Worm (Caenorhabditis elegans): Measurements from ENCODE around the gene twk-25.

Gene twk-25

DNA sequence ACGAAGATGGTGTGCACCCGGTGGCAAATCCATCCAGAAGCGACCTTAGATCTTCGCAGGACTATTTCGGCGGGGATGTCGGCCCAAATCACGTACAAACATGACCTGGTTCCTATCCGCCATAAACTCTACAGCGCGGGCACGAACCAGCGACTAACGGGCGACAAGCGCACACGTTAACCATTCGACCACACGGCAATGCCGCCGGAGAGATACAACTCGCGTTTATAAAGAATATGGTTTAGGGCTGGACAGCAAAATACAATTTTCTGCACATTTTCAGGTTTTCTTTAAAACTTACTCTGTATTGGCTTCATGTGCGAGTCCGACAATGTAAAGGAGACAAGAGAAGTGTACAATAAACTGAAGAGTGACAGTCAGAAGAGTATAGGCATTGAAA is 30.4 kb upstream of the twk-25 start (continued):
- TF ChIP-seq alr-1 (tag; optimal IDR thresholded peaks at IDR 0.05; ENCODE audit: borderline replicate concordance) = no peak
- no peak for TF ChIP-seq ceh-90 (tag; optimal IDR thresholded peaks at IDR 0.05)
- TF ChIP-seq sup-37 (GFP tag; optimal IDR thresholded peaks at IDR 0.05) = no peak
- no peak for TF ChIP-seq unc-62 (GFP tag; optimal IDR thresholded peaks at IDR 0.05)
- TF ChIP-seq xbp-1 (tag; optimal IDR thresholded peaks at IDR 0.05) = peak; percentile 51
- peak; percentile 52 to 64 for TF ChIP-seq efl-1 (optimal IDR thresholded peaks at IDR 0.05)
- peak; percentile 32 to 95 for TF ChIP-seq efl-1 (GFP tag; optimal IDR thresholded peaks at IDR 0.05 in 1 of 2)
- TF ChIP-seq egl-13 (tag; optimal IDR thresholded peaks at IDR 0.05) = no peak
- TF ChIP-seq mdl-1 (tag; optimal IDR thresholded peaks at IDR 0.05) = peak in 1 of 2 experiments; percentile 52
- no peak for TF ChIP-seq nhr-11 (tag; optimal IDR thresholded peaks at IDR 0.05)
- no peak for TF ChIP-seq ceh-88 (GFP tag; IDR thresholded peaks at IDR 0.05)
- no peak for TF ChIP-seq efl-3 (GFP tag; optimal IDR thresholded peaks at IDR 0.05)
- peak; percentile 66 for TF ChIP-seq nhr-20 (tag; optimal IDR thresholded peaks at IDR 0.05)
- no peak for TF ChIP-seq hlh-4 (tag; optimal IDR thresholded peaks at IDR 0.05)
- peak in 1 of 2 experiments; percentile 50 for TF ChIP-seq ztf-11 (tag; optimal IDR thresholded peaks at IDR 0.05)
- TF ChIP-seq ceh-8 (GFP tag; optimal IDR thresholded peaks at IDR 0.05) = no peak
- no peak for TF ChIP-seq pag-3 (tag; optimal IDR thresholded peaks at IDR 0.05; ENCODE audit: borderline replicate concordance, insufficient read depth)
- peak; percentile 38 for TF ChIP-seq elt-2 (tag; optimal IDR thresholded peaks at IDR 0.05)
- no peak for TF ChIP-seq F16B12.6 (tag; optimal IDR thresholded peaks at IDR 0.05)
- TF ChIP-seq grh-1 (GFP tag; IDR thresholded peaks at IDR 0.05) = no peak
- TF ChIP-seq skn-1 (tag; optimal IDR thresholded peaks at IDR 0.05) = peak; percentile 41
- peak; percentile 34 for TF ChIP-seq pax-3 (tag; optimal IDR thresholded peaks at IDR 0.05)
- TF ChIP-seq ets-5 (GFP tag; IDR thresholded peaks at IDR 0.05) = no peak
- no peak for TF ChIP-seq hlh-17 (GFP tag; optimal IDR thresholded peaks at IDR 0.05; ENCODE audit: borderline replicate concordance)
- TF ChIP-seq snu-23 (GFP tag; optimal IDR thresholded peaks at IDR 0.05) = peak; percentile 79
- TF ChIP-seq irx-1 (tag; optimal IDR thresholded peaks at IDR 0.05) = peak; percentile 56
- no peak for TF ChIP-seq ztf-4 (tag; optimal IDR thresholded peaks at IDR 0.05)
- TF ChIP-seq lin-39 (tag; optimal IDR thresholded peaks at IDR 0.05) = no peak
- no peak for TF ChIP-seq C34B4.2 (tag; optimal IDR thresholded peaks at IDR 0.05)
- TF ChIP-seq Y116A8C.19 (tag; optimal IDR thresholded peaks at IDR 0.05; ENCODE audit: borderline replicate concordance) = no peak
- peak; percentile 16 for TF ChIP-seq snpc-4 (tag; optimal IDR thresholded peaks at IDR 0.05)
- TF ChIP-seq swsn-7 (tag; optimal IDR thresholded peaks at IDR 0.05) = peak; percentile 68
- 0 out of 2 replicates have a peak, but pooled peaks have one; percentile 2 for TF ChIP-seq isw-1 (GFP tag; IDR thresholded peaks at IDR 0.05)
- peak; percentile 32 for TF ChIP-seq hpl-2 (GFP tag; optimal IDR thresholded peaks at IDR 0.05)
- peak; percentile 45 for TF ChIP-seq lin-13 (GFP tag; optimal IDR thresholded peaks at IDR 0.05)
- TF ChIP-seq nhr-76 (tag; optimal IDR thresholded peaks at IDR 0.05) = peak; percentile 46
- TF ChIP-seq nhr-77 (tag; optimal IDR thresholded peaks at IDR 0.05) = peak; percentile 46
- TF ChIP-seq aha-1 (tag; optimal IDR thresholded peaks at IDR 0.05) = no peak
- TF ChIP-seq sptf-1 (tag; optimal IDR thresholded peaks at IDR 0.05) = no peak
- peak; percentile 28 for TF ChIP-seq zip-4 (GFP tag; optimal IDR thresholded peaks at IDR 0.05)
- TF ChIP-seq nhr-28 (tag; optimal IDR thresholded peaks at IDR 0.05) = no peak
- peak; percentile 38 for TF ChIP-seq C04F5.9 (tag; optimal IDR thresholded peaks at IDR 0.05)
- TF ChIP-seq lin-35 (GFP tag; optimal IDR thresholded peaks at IDR 0.05) = peak; percentile 41 to 78
- TF ChIP-seq fos-1 (tag; optimal IDR thresholded peaks at IDR 0.05) = no peak
- TF ChIP-seq aly-2 (tag; optimal IDR thresholded peaks at IDR 0.05) = peak; percentile 87
- TF ChIP-seq zag-1 (tag; optimal IDR thresholded peaks at IDR 0.05) = no peak
- TF ChIP-seq rnt-1 (tag; optimal IDR thresholded peaks at IDR 0.05) = peak; percentile 84
- peak in 2 of 3 experiments; percentile 39 to 49 for TF ChIP-seq dpl-1 (GFP tag; optimal IDR thresholded peaks at IDR 0.05)
- peak; percentile 3 to 63 (median 19) for TF ChIP-seq ceh-82 (tag; optimal IDR thresholded peaks at IDR 0.05)
- no peak for TF ChIP-seq nhr-85 (tag)
- no peak for TF ChIP-seq nhr-12 (tag; optimal IDR thresholded peaks at IDR 0.05)
- peak; percentile 50 for TF ChIP-seq unc-130 (tag; optimal IDR thresholded peaks at IDR 0.05)
- no peak for TF ChIP-seq tlp-1 (tag; optimal IDR thresholded peaks at IDR 0.05)

Data from whole organism, L1 larva.